Fruit fly (Drosophila melanogaster) whole organism, embryonic: ENCODE data around the gene Hsp83.
A peak's percentile ranks its signal among the peaks of the same experiment; 100 is the strongest.

Source experiments
- ATbp ChIP-seq: fragments of 200-800 bp; sonication (Bioruptor generic); optimal IDR thresholded peaks from 2 replicates; lab custom pipeline; 2017; ENCODE audit warnings: missing biosample characterization, mild to moderate bottlenecking, missing genetic modification characterization, missing genetic modification reagents
- Atf-2 ChIP-seq: fragments of 200-800 bp; sonication (Bioruptor generic); optimal IDR thresholded peaks from 2 replicates; lab custom pipeline; 2016; ENCODE audit warnings: missing biosample characterization, missing genetic modification characterization
- Atf3 ChIP-seq: fragments of 200-800 bp; sonication (Bioruptor generic); optimal IDR thresholded peaks from 3 replicates; lab custom pipeline; 2016; ENCODE audit warnings: missing biosample characterization, missing genetic modification characterization
- Atf6 ChIP-seq: fragments of 200-800 bp; sonication (Bioruptor generic); IDR thresholded peaks from 2 replicates; pipeline ENCODE4 v1.3.6; 2022; ENCODE audit warnings: missing biosample characterization, missing genetic modification characterization
- C15 ChIP-seq: fragments of 200-800 bp; sonication (Bioruptor generic); IDR thresholded peaks from 3 replicates; pipeline ENCODE4 v1.3.6; 2022; ENCODE audit warnings: missing biosample characterization, missing genetic modification characterization
- CG1024 ChIP-seq: fragments of 200-800 bp; sonication (Bioruptor generic); IDR thresholded peaks from 2 replicates; pipeline ENCODE4 v1.3.6; 2022; ENCODE audit warnings: missing biosample characterization, missing genetic modification characterization
- CG10274 ChIP-seq: fragments of 200-800 bp; sonication (Bioruptor generic); optimal IDR thresholded peaks from 3 replicates; lab custom pipeline; 2017; ENCODE audit warnings: missing biosample characterization, mild to moderate bottlenecking, missing genetic modification characterization
- CG10654 ChIP-seq: fragments of 200-800 bp; sonication (Bioruptor generic); optimal IDR thresholded peaks from 2 replicates; lab custom pipeline; 2016; ENCODE audit warnings: missing biosample characterization, missing genetic modification characterization
- CG10959 ChIP-seq: fragments of 200-800 bp; sonication (Bioruptor generic); IDR thresholded peaks from 2 replicates; pipeline ENCODE4 v1.3.6; 2022; ENCODE audit warnings: missing biosample characterization, missing genetic modification characterization
- CG11398 ChIP-seq: fragments of 200-800 bp; sonication (Bioruptor generic); optimal IDR thresholded peaks from 2 replicates; lab custom pipeline; 2016; ENCODE audit warnings: missing biosample characterization, missing genetic modification characterization
- CG13424 ChIP-seq: fragments of 200-800 bp; sonication (Bioruptor generic); optimal IDR thresholded peaks from 2 replicates; lab custom pipeline; 2019; ENCODE audit warnings: missing biosample characterization, mild to moderate bottlenecking, missing genetic modification characterization, moderate library complexity
- CG17186 ChIP-seq: fragments of 200-800 bp; sonication (Bioruptor generic); optimal IDR thresholded peaks from 3 replicates; lab custom pipeline; 2017; ENCODE audit warnings: missing biosample characterization, missing genetic modification reagents, missing genetic modification characterization
- CG17612 ChIP-seq: fragments of 200-800 bp; sonication (Bioruptor generic); IDR thresholded peaks from 2 replicates; pipeline ENCODE4 v1.3.6; 2022; ENCODE audit warnings: missing biosample characterization, missing genetic modification characterization
- CG2120 ChIP-seq: fragments of 200-800 bp; sonication (Bioruptor generic); optimal IDR thresholded peaks from 3 replicates; lab custom pipeline; 2016; ENCODE audit warnings: missing biosample characterization, missing genetic modification characterization
- CG2199 ChIP-seq: fragments of 200-800 bp; sonication (Bioruptor generic); IDR thresholded peaks from 3 replicates; pipeline ENCODE4 v1.3.6; 2022; ENCODE audit warnings: missing biosample characterization, missing genetic modification characterization
- CG2202 ChIP-seq: fragments of 200-800 bp; sonication (Bioruptor generic); optimal IDR thresholded peaks from 2 replicates; lab custom pipeline; 2018; ENCODE audit warnings: missing biosample characterization, mild to moderate bottlenecking, missing genetic modification characterization
- CG3163 ChIP-seq: fragments of 200-800 bp; sonication (Bioruptor generic); optimal IDR thresholded peaks from 3 replicates; lab custom pipeline; 2016; ENCODE audit warnings: missing biosample characterization, missing genetic modification characterization
- CG33213 ChIP-seq: fragments of 200-800 bp; sonication (Bioruptor generic); optimal IDR thresholded peaks from 3 replicates; lab custom pipeline; 2016; ENCODE audit warnings: missing biosample characterization, missing genetic modification characterization
- CG3407 ChIP-seq: fragments of 200-800 bp; sonication (Bioruptor generic); optimal IDR thresholded peaks from 2 replicates; lab custom pipeline; 2018; ENCODE audit warnings: missing biosample characterization, mild to moderate bottlenecking, missing genetic modification characterization
- CG34422 ChIP-seq: fragments of 200-800 bp; sonication (Bioruptor generic); IDR thresholded peaks from 3 replicates; pipeline ENCODE4 v1.3.6; 2022; ENCODE audit warnings: missing biosample characterization, missing genetic modification characterization
- CG4707 ChIP-seq: fragments of 200-800 bp; sonication (Bioruptor generic); optimal IDR thresholded peaks from 2 replicates; lab custom pipeline; 2018; ENCODE audit warnings: missing biosample characterization, mild to moderate bottlenecking, missing genetic modification characterization, moderate library complexity
- CG6654 ChIP-seq: fragments of 200-800 bp; sonication (Bioruptor generic); optimal IDR thresholded peaks from 2 replicates; lab custom pipeline; 2017; ENCODE audit warnings: missing biosample characterization, mild to moderate bottlenecking, missing genetic modification characterization
- CG7372 ChIP-seq: fragments of 200-800 bp; sonication (Bioruptor generic); IDR thresholded peaks from 2 replicates; pipeline ENCODE4 v1.3.6; 2022; ENCODE audit warnings: missing biosample characterization, missing genetic modification characterization
- CG8388 ChIP-seq: fragments of 200-800 bp; sonication (Bioruptor generic); optimal IDR thresholded peaks from 2 replicates; lab custom pipeline; 2019; ENCODE audit warnings: missing biosample characterization, mild to moderate bottlenecking, missing genetic modification characterization, moderate library complexity
- CG8924 ChIP-seq: fragments of 200-800 bp; optimal IDR thresholded peaks from 3 replicates; lab custom pipeline; 2019; ENCODE audit warnings: missing biosample characterization, mild to moderate bottlenecking, missing genetic modification characterization, moderate library complexity
- D ChIP-seq, 2 experiments: fragments of 200-800 bp in 1 of 2; fragments of >200 bp in 1 of 2; sonication (Bioruptor generic) in 1 of 2; optimal IDR thresholded peaks; 2 replicates in 1 of 2; 3 replicates in 1 of 2; lab custom pipeline; 2017; ENCODE audit warnings: mild to moderate bottlenecking in 1 of 2, missing biosample characterization in 1 of 2, missing genetic modification characterization in 1 of 2, missing genetic modification reagents in 1 of 2
- Dll ChIP-seq: fragments of 200-800 bp; sonication (Bioruptor generic); IDR thresholded peaks from 4 replicates; pipeline ENCODE4 v1.3.6; 2022; ENCODE audit warnings: missing biosample characterization, missing genetic modification characterization; ENCODE audit not compliant: partially characterized antibody
- E2f1 ChIP-seq: fragments of 200-800 bp; sonication (Bioruptor generic); IDR thresholded peaks from 2 replicates; pipeline ENCODE4 v1.3.6; 2022; ENCODE audit warnings: missing biosample characterization, missing genetic modification characterization
- ERR ChIP-seq: fragments of 200-800 bp; sonication (Bioruptor generic); optimal IDR thresholded peaks from 2 replicates; lab custom pipeline; 2016; ENCODE audit warnings: missing biosample characterization, missing genetic modification characterization
- Ets97D ChIP-seq: fragments of 200-800 bp; sonication (Bioruptor generic); optimal IDR thresholded peaks from 3 replicates; lab custom pipeline; 2016; ENCODE audit warnings: missing biosample characterization, missing genetic modification characterization
- Fer2 ChIP-seq: fragments of 200-800 bp; sonication (Bioruptor generic); optimal IDR thresholded peaks from 2 replicates; lab custom pipeline; 2018; ENCODE audit warnings: missing biosample characterization, mild to moderate bottlenecking, missing genetic modification characterization, moderate library complexity
- Fer3 ChIP-seq: fragments of 200-800 bp; sonication (Bioruptor generic); optimal IDR thresholded peaks from 2 replicates; lab custom pipeline; 2018; ENCODE audit warnings: missing biosample characterization, mild to moderate bottlenecking, missing genetic modification characterization, moderate library complexity
- H15 ChIP-seq: fragments of 200-800 bp; sonication (Bioruptor generic); IDR thresholded peaks from 3 replicates; pipeline ENCODE4 v1.3.6; 2022; ENCODE audit warnings: missing biosample characterization, missing genetic modification characterization
- Mrtf ChIP-seq: fragments of 200-800 bp; sonication (Bioruptor generic); IDR thresholded peaks from 3 replicates; pipeline ENCODE4 v1.3.6; 2022; ENCODE audit warnings: missing biosample characterization, missing genetic modification characterization
- Sry-δ ChIP-seq: fragments of 200-800 bp; sonication (Bioruptor generic); optimal IDR thresholded peaks from 2 replicates; lab custom pipeline; 2016; ENCODE audit warnings: missing biosample characterization, missing genetic modification characterization
- Ssrp ChIP-seq: fragments of 200-800 bp; sonication (Bioruptor generic); optimal IDR thresholded peaks from 2 replicates; lab custom pipeline; 2018; ENCODE audit warnings: missing biosample characterization, mild to moderate bottlenecking, missing genetic modification characterization, moderate library complexity
- Usf ChIP-seq: fragments of 200-800 bp; sonication (Bioruptor generic); optimal IDR thresholded peaks from 2 replicates; lab custom pipeline; 2017; ENCODE audit warnings: missing genotype, missing biosample characterization, missing genetic modification characterization
- bab2 ChIP-seq: fragments of 200-800 bp; sonication (Bioruptor generic); optimal IDR thresholded peaks from 2 replicates; lab custom pipeline; 2016; ENCODE audit warnings: missing biosample characterization, missing genetic modification characterization
- dimm ChIP-seq: fragments of 200-800 bp; sonication (Bioruptor generic); IDR thresholded peaks from 2 replicates; pipeline ENCODE4 v1.3.6; 2022; ENCODE audit warnings: missing biosample characterization, missing genetic modification characterization
- dm ChIP-seq: fragments of 200-800 bp; sonication (Bioruptor generic); optimal IDR thresholded peaks from 3 replicates; lab custom pipeline; 2016; ENCODE audit warnings: missing biosample characterization, missing genetic modification characterization
- en ChIP-seq: fragments of 200-800 bp; sonication (Bioruptor generic); optimal IDR thresholded peaks from 2 replicates; lab custom pipeline; 2016; ENCODE audit warnings: missing biosample characterization, missing genetic modification characterization
- gro ChIP-seq: fragments of 200-800 bp; sonication (Bioruptor generic); optimal IDR thresholded peaks from 2 replicates; lab custom pipeline; 2016; ENCODE audit warnings: missing biosample characterization, missing genetic modification characterization
- jumu ChIP-seq: fragments of 200-800 bp; sonication (Bioruptor generic); optimal IDR thresholded peaks from 3 replicates; lab custom pipeline; 2016; ENCODE audit warnings: missing biosample characterization, missing genetic modification characterization
- mirr ChIP-seq: fragments of 200-800 bp; sonication (Bioruptor generic); optimal IDR thresholded peaks from 3 replicates; lab custom pipeline; 2018; ENCODE audit warnings: missing biosample characterization, mild to moderate bottlenecking, missing genetic modification characterization
- mld ChIP-seq: fragments of 200-800 bp; sonication (Bioruptor generic); IDR thresholded peaks from 3 replicates; pipeline ENCODE4 v1.3.6; 2022; ENCODE audit warnings: missing biosample characterization, missing genetic modification characterization; ENCODE audit not compliant: partially characterized antibody
- pho ChIP-seq: fragments of 200-800 bp; sonication (Bioruptor generic); optimal IDR thresholded peaks from 2 replicates; lab custom pipeline; 2016; ENCODE audit warnings: missing biosample characterization, missing genetic modification characterization
- sc ChIP-seq, 3 experiments: fragments of >200 bp in 2 of 3; fragments of 200-800 bp in 1 of 3; sonication (Bioruptor generic) in 1 of 3; optimal IDR thresholded peaks; 2 replicates in 2 of 3; 3 replicates in 1 of 3; lab custom pipeline; 2017; ENCODE audit warnings: mild to moderate bottlenecking in 1 of 3, missing biosample characterization in 1 of 3, missing genetic modification characterization in 1 of 3, missing genetic modification reagents in 1 of 3
- sens ChIP-seq: fragments of 200-800 bp; sonication (Bioruptor generic); peaks from one replicate; lab custom pipeline; 2016; ENCODE audit warnings: missing biosample characterization, missing genetic modification characterization
- slp2 ChIP-seq: fragments of 200-800 bp; sonication (Bioruptor generic); optimal IDR thresholded peaks from 2 replicates; lab custom pipeline; 2016; ENCODE audit warnings: missing biosample characterization, missing genetic modification characterization
- tap ChIP-seq: fragments of 200-800 bp; optimal IDR thresholded peaks from 3 replicates; lab custom pipeline; 2019; ENCODE audit warnings: missing biosample characterization, mild to moderate bottlenecking, missing genetic modification characterization, moderate library complexity
- vvl ChIP-seq: fragments of 200-800 bp; sonication (Bioruptor generic); IDR thresholded peaks from 2 replicates; pipeline ENCODE4 v1.3.6; 2022; ENCODE audit warnings: missing biosample characterization, missing genetic modification characterization

Gene Hsp83

dm6 chr3L:3192912-3193311 lies at the start of gene Hsp83 (continued):
- TF ChIP-seq CG10274 (GFP tag; lab: Kevin White, UChicago): peak; percentile 93
- no peak for TF ChIP-seq sc (optimal IDR thresholded peaks at IDR 0.05; lab: Kevin White, UChicago)
- TF ChIP-seq sc (GFP tag; optimal IDR thresholded peaks at IDR 0.05; lab: Kevin White, UChicago): peak; percentile 88
- TF ChIP-seq CG4707 (GFP tag; lab: Kevin White, UChicago): peak; percentile 98
- TF ChIP-seq Ets97D: peak; percentile 100
- peak; percentile 86 for TF ChIP-seq CG2120 (GFP tag; lab: Kevin White, UChicago)
- TF ChIP-seq jumu (GFP tag; lab: Kevin White, UChicago): peak; percentile 88
- TF ChIP-seq CG8924 (tag; lab: Kevin White, UChicago): peak; percentile 81
- peak; percentile 92 for TF ChIP-seq CG1024
- TF ChIP-seq Mrtf (GFP tag; lab: Robert Waterston, UW): peak; percentile 78; the same call in 2 of the 3 replicates
- peak; percentile 92 for TF ChIP-seq H15 (GFP tag; lab: Robert Waterston, UW)
- TF ChIP-seq Atf3 (GFP tag; lab: Kevin White, UChicago): peak; percentile 91
- peak; percentile 85 for TF ChIP-seq CG7372 (GFP tag; lab: Robert Waterston, UW)
- peak; percentile 65 for TF ChIP-seq Usf (GFP tag; lab: Kevin White, UChicago)
- TF ChIP-seq CG17186: peak; percentile 96
- no peak for TF ChIP-seq Dll (GFP tag; lab: Robert Waterston, UW)
- TF ChIP-seq CG10959 (GFP tag; lab: Robert Waterston, UW): peak; percentile 81
- TF ChIP-seq CG3163: peak; percentile 87
- TF ChIP-seq CG17612 (GFP tag; lab: Robert Waterston, UW): peak; percentile 85
- peak; percentile 91 for TF ChIP-seq Fer2 (tag; lab: Kevin White, UChicago)
- peak; percentile 89 for TF ChIP-seq CG8388
- TF ChIP-seq Fer3 (tag; lab: Kevin White, UChicago): peak; percentile 98
- peak; percentile 84 for TF ChIP-seq Atf-2 (GFP tag; lab: Kevin White, UChicago)
- no peak for TF ChIP-seq D (optimal IDR thresholded peaks at IDR 0.05; lab: Kevin White, UChicago)
- peak; percentile 95 for TF ChIP-seq D (GFP tag; optimal IDR thresholded peaks at IDR 0.05; lab: Kevin White, UChicago)
- peak; percentile 91 for TF ChIP-seq en
- peak; percentile 94 for TF ChIP-seq CG3407 (GFP tag; lab: Kevin White, UChicago)
- no peak for TF ChIP-seq Sry-δ (GFP tag; lab: Kevin White, UChicago)
- TF ChIP-seq dimm (GFP tag; lab: Robert Waterston, UW): peak; percentile 75
- peak; percentile 92 for TF ChIP-seq tap
- TF ChIP-seq mirr: peak; percentile 100
- TF ChIP-seq bab2 (GFP tag; lab: Kevin White, UChicago): peak; percentile 79
- peak; percentile 92 for TF ChIP-seq CG34422 (GFP tag; lab: Robert Waterston, UW)
- TF ChIP-seq CG33213 (GFP tag; lab: Kevin White, UChicago): peak; percentile 98
- peak; percentile 75; the same call in 1 of the 3 replicates for TF ChIP-seq CG2199 (GFP tag; lab: Robert Waterston, UW)
- peak; percentile 97 for TF ChIP-seq sens (GFP tag; lab: Kevin White, UChicago)
- TF ChIP-seq slp2: peak; percentile 91
- peak; percentile 97 for TF ChIP-seq ATbp
- peak; percentile 97 for TF ChIP-seq gro (GFP tag; lab: Kevin White, UChicago)
- TF ChIP-seq ERR (GFP tag; lab: Kevin White, UChicago): peak; percentile 84
- peak; percentile 72 for TF ChIP-seq CG13424 (tag; lab: Kevin White, UChicago)
- TF ChIP-seq dm (GFP tag; lab: Kevin White, UChicago): peak; percentile 94
- peak; percentile 58 for TF ChIP-seq Ssrp
- TF ChIP-seq CG6654: peak; percentile 84
- TF ChIP-seq C15 (GFP tag; lab: Robert Waterston, UW): peak; percentile 80; the same call in 2 of the 3 replicates
- peak; percentile 91 for TF ChIP-seq CG10654 (GFP tag; lab: Kevin White, UChicago)
- TF ChIP-seq mld: no peak
- TF ChIP-seq E2f1 (GFP tag; lab: Robert Waterston, UW): peak; percentile 87
- TF ChIP-seq vvl (GFP tag; lab: Robert Waterston, UW): peak; percentile 97
- peak; percentile 94 for TF ChIP-seq CG2202 (tag; lab: Kevin White, UChicago)
- peak; percentile 95 for TF ChIP-seq CG11398 (GFP tag; lab: Kevin White, UChicago)
- TF ChIP-seq pho (GFP tag; lab: Kevin White, UChicago): peak; percentile 93
- peak; percentile 95 for TF ChIP-seq Atf6
